Worm (Caenorhabditis elegans): ENCODE data around the gene gad-3.

Gene gad-3

DNA sequence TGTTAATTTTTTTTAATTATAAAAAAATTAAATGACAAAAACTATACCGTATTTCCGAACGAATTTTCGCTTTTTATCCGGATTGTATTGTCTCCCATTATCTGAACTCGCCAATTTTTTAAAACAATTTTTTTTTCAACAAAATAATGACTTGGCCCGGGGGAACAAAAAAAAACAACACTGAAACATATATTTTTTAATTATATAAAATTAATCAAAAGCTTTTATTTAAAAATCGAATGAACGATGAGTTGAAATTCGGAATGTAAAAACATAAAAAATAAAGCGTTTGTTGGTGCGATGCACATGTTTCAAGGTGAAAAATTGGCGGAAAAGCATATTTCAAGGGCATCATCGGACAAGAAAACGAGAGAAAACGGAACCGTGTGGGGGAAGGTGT, 40.7 kb upstream of the gad-3 start, which contains the start of gene mdt-27:
TSS of gene mdt-27 (minus strand) at position 101 of the 400 bp plus-strand sequence.
- TF ChIP-seq lin-35 (GFP tag; optimal IDR thresholded peaks at IDR 0.05) (no peak), xbp-1 (tag; optimal IDR thresholded peaks at IDR 0.05) (no peak), egl-13 (tag; optimal IDR thresholded peaks at IDR 0.05) (no peak), fkh-10 (GFP tag; optimal IDR thresholded peaks at IDR 0.05) (no peak), ztf-11 (tag; optimal IDR thresholded peaks at IDR 0.05) (no peak), ceh-82 (tag; optimal IDR thresholded peaks at IDR 0.05) (no peak), skn-1 (tag; optimal IDR thresholded peaks at IDR 0.05) (no peak), nhr-19 (GFP tag; conservative IDR thresholded peaks at IDR 0.05) (no peak), pax-3 (tag; optimal IDR thresholded peaks at IDR 0.05) (no peak), ztf-4 (tag; optimal IDR thresholded peaks at IDR 0.05) (no peak)

DNA sequence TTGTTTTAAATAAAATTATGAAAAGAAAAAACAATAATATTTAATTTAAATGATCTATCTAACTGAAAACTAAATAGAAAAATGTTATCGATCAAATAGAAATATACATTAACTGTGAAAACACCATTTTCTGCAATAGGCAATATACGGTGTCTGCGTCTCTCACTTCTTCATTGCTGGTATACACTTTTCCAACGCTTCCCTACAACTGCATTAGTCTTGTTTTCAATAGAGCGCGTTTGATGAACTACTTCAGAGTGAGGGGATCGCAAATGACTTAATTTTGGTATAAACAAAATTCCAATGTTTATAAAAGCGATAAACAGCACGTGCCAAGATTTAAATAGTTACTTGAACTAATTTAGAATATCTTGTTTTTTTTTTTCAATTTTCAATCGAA, 39.7 kb upstream of the gad-3 start:
- no peak for TF ChIP-seq egl-13 (tag; optimal IDR thresholded peaks at IDR 0.05)
- peak; percentile 48 to 84 for TF ChIP-seq lsy-2 (tag; optimal IDR thresholded peaks at IDR 0.05)
- TF ChIP-seq ceh-90 (tag; optimal IDR thresholded peaks at IDR 0.05), result no peak
- no peak for TF ChIP-seq isw-1 (GFP tag; IDR thresholded peaks at IDR 0.05)
- no peak for TF ChIP-seq irx-1 (tag; optimal IDR thresholded peaks at IDR 0.05)
- TF ChIP-seq mab-9 (GFP tag; IDR thresholded peaks at IDR 0.05), result no peak
- TF ChIP-seq skn-1 (tag; optimal IDR thresholded peaks at IDR 0.05), result peak; percentile 47
- no peak for TF ChIP-seq aha-1 (tag; optimal IDR thresholded peaks at IDR 0.05)
- peak; percentile 73 for TF ChIP-seq snu-23 (GFP tag; optimal IDR thresholded peaks at IDR 0.05)
- TF ChIP-seq unc-130 (tag; optimal IDR thresholded peaks at IDR 0.05), result no peak
- TF ChIP-seq efl-3 (GFP tag; optimal IDR thresholded peaks at IDR 0.05), result no peak
- peak in 1 of 6 experiments; percentile 48 for TF ChIP-seq elt-3 (tag; optimal IDR thresholded peaks at IDR 0.05)
- TF ChIP-seq lin-35 (GFP tag; optimal IDR thresholded peaks at IDR 0.05), result peak; percentile 66 to 84
- TF ChIP-seq nhr-12 (tag; optimal IDR thresholded peaks at IDR 0.05), result no peak
- TF ChIP-seq nhr-19 (GFP tag; conservative IDR thresholded peaks at IDR 0.05), result no peak
- TF ChIP-seq nhr-11 (tag; optimal IDR thresholded peaks at IDR 0.05), result no peak
- TF ChIP-seq lin-15B (tag; optimal IDR thresholded peaks at IDR 0.05), result peak; percentile 68
- no peak for TF ChIP-seq ceh-88 (GFP tag; IDR thresholded peaks at IDR 0.05)
- no peak for TF ChIP-seq fkh-4 (tag; optimal IDR thresholded peaks at IDR 0.05; ENCODE audit: borderline replicate concordance)
- no peak for TF ChIP-seq lin-39 (tag; optimal IDR thresholded peaks at IDR 0.05)
- TF ChIP-seq sox-4 (tag; optimal IDR thresholded peaks at IDR 0.05), result no peak
- TF ChIP-seq fkh-10 (GFP tag; optimal IDR thresholded peaks at IDR 0.05), result no peak
- TF ChIP-seq zip-4 (GFP tag; optimal IDR thresholded peaks at IDR 0.05), result no peak
- no peak for TF ChIP-seq Y116A8C.19 (tag; optimal IDR thresholded peaks at IDR 0.05; ENCODE audit: borderline replicate concordance)
- no peak for TF ChIP-seq nhr-28 (tag; optimal IDR thresholded peaks at IDR 0.05)
- TF ChIP-seq nhr-20 (tag; optimal IDR thresholded peaks at IDR 0.05), result peak; percentile 65
- peak; percentile 90 for TF ChIP-seq lin-14 (GFP tag; optimal IDR thresholded peaks at IDR 0.05)
- TF ChIP-seq dpl-1 (GFP tag; optimal IDR thresholded peaks at IDR 0.05), result peak; percentile 36 to 75 (median 41)
- TF ChIP-seq vab-15 (tag; optimal IDR thresholded peaks at IDR 0.05), result peak; percentile 9
- TF ChIP-seq sup-37 (GFP tag; optimal IDR thresholded peaks at IDR 0.05), result no peak
- no peak for TF ChIP-seq unc-62 (GFP tag; optimal IDR thresholded peaks at IDR 0.05)
- TF ChIP-seq pag-3 (tag; optimal IDR thresholded peaks at IDR 0.05; ENCODE audit: borderline replicate concordance, insufficient read depth), result no peak
- no peak for TF ChIP-seq nhr-76 (tag; optimal IDR thresholded peaks at IDR 0.05)
- no peak for TF ChIP-seq grh-1 (GFP tag; IDR thresholded peaks at IDR 0.05)
- peak; percentile 73 for TF ChIP-seq C16A3.4 (tag; optimal IDR thresholded peaks at IDR 0.05)
- TF ChIP-seq elt-2 (tag; optimal IDR thresholded peaks at IDR 0.05), result no peak
- TF ChIP-seq ztf-11 (tag; optimal IDR thresholded peaks at IDR 0.05), result no peak
- TF ChIP-seq C34B4.2 (tag; optimal IDR thresholded peaks at IDR 0.05), result no peak
- TF ChIP-seq jun-1 (tag; optimal IDR thresholded peaks at IDR 0.05), result no peak
- no peak for TF ChIP-seq ceh-8 (GFP tag; optimal IDR thresholded peaks at IDR 0.05)
- no peak for TF ChIP-seq nhr-90 (tag; optimal IDR thresholded peaks at IDR 0.05; ENCODE audit: poor library complexity)
- peak; percentile 36 for TF ChIP-seq rnt-1 (tag; optimal IDR thresholded peaks at IDR 0.05)
- no peak for TF ChIP-seq unc-30 (tag; optimal IDR thresholded peaks at IDR 0.05)
- TF ChIP-seq nhr-71 (tag; optimal IDR thresholded peaks at IDR 0.05), result peak; percentile 59
- TF ChIP-seq hlh-17 (GFP tag; optimal IDR thresholded peaks at IDR 0.05; ENCODE audit: borderline replicate concordance), result no peak

Data from whole organism, L1 larva.